Worm (Caenorhabditis elegans) whole organism, midembryonic: ENCODE data around the gene srab-6.
"Not testable (repeated sequence)": the region's sequence is repeated elsewhere in the genome, so short reads cannot be mapped to it uniquely, and the experiment has no call there.

Source experiments
- T22C8.4 ChIP-seq: fragments of 200-800 bp; sonication (Bioruptor generic); IDR thresholded peaks from 2 replicates; pipeline ENCODE4 v1.3.6; 2022; ENCODE audit warnings: missing genetic modification characterization, missing compliant biosample characterization
- cog-1 ChIP-seq: sonication (generic microtip); optimal IDR thresholded peaks from 2 replicates; lab custom pipeline; 2016; ENCODE audit warnings: missing genetic modification characterization, missing compliant biosample characterization
- flt-1 ChIP-seq: fragments of 200-800 bp; sonication (Bioruptor generic); IDR thresholded peaks from 2 replicates; pipeline ENCODE4 v1.3.6; 2022; ENCODE audit warnings: missing genetic modification characterization, missing compliant biosample characterization
- klf-2 ChIP-seq: fragments of 200-800 bp; sonication (Bioruptor generic); conservative IDR thresholded peaks from 2 replicates; pipeline ENCODE4 v1.3.6; 2022; ENCODE audit warnings: missing genetic modification reagents, missing genetic modification characterization, missing compliant biosample characterization
- med-1 ChIP-seq: sonication (generic microtip); optimal IDR thresholded peaks from 2 replicates; lab custom pipeline; 2017; ENCODE audit warnings: missing genetic modification characterization, mild to moderate bottlenecking, missing compliant biosample characterization, antibody characterized with exemption, missing genetic modification reagents; ENCODE audit not compliant: insufficient read depth
- ref-1 ChIP-seq: fragments of 200-800 bp; sonication (Bioruptor generic); conservative IDR thresholded peaks from 2 replicates; pipeline ENCODE4 v1.3.6; 2022; ENCODE audit warnings: missing genetic modification reagents, missing genetic modification characterization, missing compliant biosample characterization
- tab-1 ChIP-seq: fragments of 200-800 bp; sonication (Bioruptor generic); IDR thresholded peaks from 2 replicates; pipeline ENCODE4 v1.3.6; 2022; ENCODE audit warnings: missing genetic modification characterization, missing compliant biosample characterization
- ztf-23 ChIP-seq: fragments of 200-800 bp; sonication (Bioruptor generic); IDR thresholded peaks from 2 replicates; pipeline ENCODE4 v1.3.6; 2022; ENCODE audit warnings: missing genetic modification reagents, missing genetic modification characterization, missing compliant biosample characterization
- ztf-29 ChIP-seq: fragments of 200-800 bp; sonication (Bioruptor generic); IDR thresholded peaks from 2 replicates; pipeline ENCODE4 v1.3.6; 2022; ENCODE audit warnings: missing genetic modification reagents, missing genetic modification characterization, missing compliant biosample characterization

Gene srab-6

DNA sequence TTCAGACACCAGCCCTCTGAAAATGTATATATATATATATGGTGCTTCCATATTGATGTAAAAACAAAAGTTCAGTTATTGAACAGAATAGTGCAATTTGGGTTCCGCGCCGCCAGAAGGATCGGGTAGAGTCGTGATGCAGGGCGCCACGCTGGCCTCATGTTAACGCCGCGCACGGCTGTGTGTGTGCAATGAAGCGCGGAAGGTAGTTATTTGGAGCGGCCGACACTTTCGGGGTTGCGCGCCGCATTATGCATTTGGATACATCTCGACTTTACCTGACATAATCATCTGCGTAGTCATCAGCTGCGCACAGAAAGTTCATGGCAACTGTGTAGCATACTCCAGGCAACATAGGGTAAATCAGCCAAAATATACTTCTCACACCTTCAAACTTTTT, 45.0 kb downstream of the srab-6 start:
- TF ChIP-seq cog-1 (tag; lab: Kevin White, UChicago) (no peak), ref-1 (GFP tag; lab: Robert Waterston, UW) (no peak), ztf-29 (GFP tag; lab: Robert Waterston, UW) (no peak)

DNA sequence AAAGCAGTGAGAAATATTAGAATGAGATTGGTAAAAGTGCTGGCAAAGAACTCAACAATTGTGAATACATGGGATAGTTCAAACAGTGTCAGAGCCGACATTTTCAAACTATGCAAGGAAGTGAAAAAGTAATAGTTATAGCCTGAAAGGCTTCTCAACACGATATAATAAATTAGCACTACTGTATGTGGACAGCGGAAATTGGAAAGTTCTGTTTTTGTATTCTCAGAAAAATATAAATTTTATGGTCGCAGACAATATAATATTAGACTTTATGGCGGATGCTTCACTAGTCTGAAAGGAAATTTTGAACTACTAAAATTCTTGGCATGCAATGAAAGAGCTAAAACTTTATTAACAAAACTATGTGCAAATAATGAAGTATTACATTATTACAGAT, 46.0 kb downstream of the srab-6 start, which contains the start of gene str-69:
Gene str-69 (minus strand): TSS at position 101 of the 400 bp plus-strand sequence.
- no peak for TF ChIP-seq ref-1 (GFP tag; lab: Robert Waterston, UW)
- no peak for TF ChIP-seq ztf-23 (GFP tag; lab: Robert Waterston, UW)
- no peak for TF ChIP-seq med-1 (GFP tag; lab: Kevin White, UChicago)
- no peak for TF ChIP-seq flt-1 (GFP tag; lab: Robert Waterston, UW)
- TF ChIP-seq ztf-29 (GFP tag; lab: Robert Waterston, UW): no peak
- TF ChIP-seq tab-1 (GFP tag; lab: Robert Waterston, UW): no peak
- TF ChIP-seq T22C8.4 (GFP tag; lab: Robert Waterston, UW): no peak
- TF ChIP-seq klf-2 (GFP tag; lab: Robert Waterston, UW): no peak
- TF ChIP-seq cog-1 (tag; lab: Kevin White, UChicago): no peak

DNA sequence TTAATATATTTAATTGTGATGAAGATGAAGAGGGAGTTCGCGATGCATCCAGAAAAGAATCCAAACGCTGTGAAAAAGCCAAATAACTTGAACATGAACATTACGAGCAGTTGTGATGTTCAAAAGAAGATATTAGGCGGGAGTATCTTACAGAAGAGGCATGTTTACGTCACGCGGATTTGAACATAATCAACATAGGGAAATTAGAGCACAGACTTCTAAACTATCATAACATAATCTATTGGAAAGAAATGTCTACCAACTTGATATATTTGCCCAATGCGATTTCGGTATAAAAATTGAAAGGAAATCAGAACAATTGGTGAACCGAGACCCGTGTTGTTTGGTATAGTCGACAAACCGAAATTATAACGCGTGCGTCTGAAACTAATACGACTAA, 47.6 kb downstream of the srab-6 start, which contains the start of gene str-66:
Gene str-66 (minus strand): TSS at position 101 of the 400 bp plus-strand sequence.
- no peak for TF ChIP-seq ztf-23 (GFP tag; lab: Robert Waterston, UW)
- no peak for TF ChIP-seq ref-1 (GFP tag; lab: Robert Waterston, UW)
- TF ChIP-seq ztf-29 (GFP tag; lab: Robert Waterston, UW): no peak
- no peak for TF ChIP-seq flt-1 (GFP tag; lab: Robert Waterston, UW)
- TF ChIP-seq med-1 (GFP tag; lab: Kevin White, UChicago): no peak
- no peak for TF ChIP-seq klf-2 (GFP tag; lab: Robert Waterston, UW)
- no peak for TF ChIP-seq T22C8.4 (GFP tag; lab: Robert Waterston, UW)
- no peak for TF ChIP-seq tab-1 (GFP tag; lab: Robert Waterston, UW)

DNA sequence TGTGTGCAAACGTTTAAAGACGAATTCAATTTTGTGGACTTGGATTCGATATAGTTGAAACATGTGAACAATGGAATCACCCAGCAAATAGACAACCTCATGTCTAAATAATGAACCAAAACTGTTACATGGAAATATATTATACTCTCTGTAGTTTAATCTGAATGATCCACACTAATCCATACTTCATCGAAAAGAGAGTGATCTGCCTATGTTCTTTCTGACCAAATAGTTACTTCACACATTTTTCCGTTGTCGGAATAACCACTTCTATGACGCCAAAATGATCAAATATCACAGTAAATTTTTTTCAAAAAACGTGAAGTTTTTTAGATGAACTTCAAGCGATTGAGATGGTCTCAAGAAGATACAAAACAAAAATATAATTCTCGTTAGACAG, 49.7 kb downstream of the srab-6 start, which contains the start of gene Y73C8C.4:
Gene Y73C8C.4 (minus strand): TSS at position 101 of the 400 bp plus-strand sequence.
- TF ChIP-seq cog-1 (tag; lab: Kevin White, UChicago); med-1 (GFP tag; lab: Kevin White, UChicago); ztf-23 (GFP tag; lab: Robert Waterston, UW): not testable (repeated sequence)

DNA sequence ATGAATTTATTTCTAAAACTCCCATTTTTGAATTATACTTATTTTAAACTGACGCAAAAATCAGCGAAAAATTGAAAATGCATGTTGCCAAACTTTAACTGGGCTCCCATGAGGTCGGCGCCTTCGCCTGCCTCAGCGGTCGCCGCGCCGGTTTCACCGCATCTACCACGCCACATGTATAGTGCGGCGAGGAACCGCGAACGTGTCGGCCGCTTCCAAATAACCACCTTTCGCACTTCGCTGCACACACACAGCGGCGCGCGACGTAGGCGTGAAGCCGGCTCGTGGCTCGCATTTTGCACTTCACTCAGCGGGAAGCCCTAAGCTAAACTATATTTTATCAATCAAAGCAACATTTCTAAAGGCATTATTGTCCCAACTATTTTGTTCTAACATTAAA, 51.2 kb downstream of the srab-6 start:
- no peak for TF ChIP-seq cog-1 (tag; lab: Kevin White, UChicago)
- no peak for TF ChIP-seq tab-1 (GFP tag; lab: Robert Waterston, UW)
- no peak for TF ChIP-seq ref-1 (GFP tag; lab: Robert Waterston, UW)
- no peak for TF ChIP-seq med-1 (GFP tag; lab: Kevin White, UChicago)
- no peak for TF ChIP-seq ztf-29 (GFP tag; lab: Robert Waterston, UW)
- no peak for TF ChIP-seq T22C8.4 (GFP tag; lab: Robert Waterston, UW)
- no peak for TF ChIP-seq klf-2 (GFP tag; lab: Robert Waterston, UW)
- no peak for TF ChIP-seq ztf-23 (GFP tag; lab: Robert Waterston, UW)
- TF ChIP-seq flt-1 (GFP tag; lab: Robert Waterston, UW): no peak
